Worm (Caenorhabditis elegans) whole organism, L1 larva: ENCODE measurements around the gene his-61.
A peak's percentile ranks its signal among the peaks of the same experiment; 100 is the strongest.

Experiments used
- C04F5.9 ChIP-seq: sonication (generic microtip); optimal IDR thresholded peaks from 2 replicates; lab custom pipeline; 2016; ENCODE audit warnings: missing genetic modification characterization, missing compliant biosample characterization
- C16A3.4 ChIP-seq: fragments of 150-350 bp; optimal IDR thresholded peaks from 2 replicates; lab custom pipeline; 2014; ENCODE audit warnings: missing biosample characterization, missing genetic modification characterization
- C34B4.2 ChIP-seq: sonication (generic microtip); optimal IDR thresholded peaks from 2 replicates; lab custom pipeline; 2017; ENCODE audit warnings: mild to moderate bottlenecking, missing genetic modification characterization, missing compliant biosample characterization
- F16B12.6 ChIP-seq: fragments of 150-350 bp; optimal IDR thresholded peaks from 2 replicates; lab custom pipeline; 2014; ENCODE audit warnings: missing biosample characterization, missing genetic modification characterization
- aha-1 ChIP-seq: fragments of 150-350 bp; optimal IDR thresholded peaks from 2 replicates; lab custom pipeline; 2014; ENCODE audit warnings: missing biosample characterization, missing genetic modification characterization
- aly-2 ChIP-seq: fragments of 150-350 bp; optimal IDR thresholded peaks from 2 replicates; lab custom pipeline; 2014; ENCODE audit warnings: missing biosample characterization, missing genetic modification characterization
- blmp-1 ChIP-seq: fragments of 150-350 bp; optimal IDR thresholded peaks from 2 replicates; lab custom pipeline; 2014; ENCODE audit warnings: missing biosample characterization, missing genetic modification characterization
- ceh-63 ChIP-seq: fragments of 200-800 bp; sonication (Bioruptor generic); optimal IDR thresholded peaks from 2 replicates; lab custom pipeline; 2018; ENCODE audit warnings: mild to moderate bottlenecking, missing genetic modification characterization, missing compliant biosample characterization
- ceh-90 ChIP-seq: sonication (generic microtip); optimal IDR thresholded peaks from 2 replicates; lab custom pipeline; 2016; ENCODE audit warnings: missing genetic modification characterization, missing compliant biosample characterization
- dsc-1 ChIP-seq: sonication (generic microtip); optimal IDR thresholded peaks from 2 replicates; lab custom pipeline; 2016; ENCODE audit warnings: mild to moderate bottlenecking, missing genetic modification characterization, missing compliant biosample characterization
- efl-1 ChIP-seq, 4 experiments: fragments of 150-350 bp; optimal IDR thresholded peaks in 3 of 4; peaks in 1 of 4; 1 replicate in 1 of 4; 2 replicates in 3 of 4; lab custom pipeline; 2014; ENCODE audit warnings: missing biosample characterization in 2 of 4, missing genetic modification characterization in 2 of 4, missing genetic modification reagents in 2 of 4
- elt-2 ChIP-seq: sonication (generic microtip); optimal IDR thresholded peaks from 2 replicates; lab custom pipeline; 2016; ENCODE audit warnings: missing genetic modification characterization, mild to moderate bottlenecking, inconsistent platforms, missing compliant biosample characterization, missing genetic modification reagents
- hlh-17 ChIP-seq: fragments of 200-800 bp; sonication (Bioruptor generic); optimal IDR thresholded peaks from 2 replicates; lab custom pipeline; 2018; ENCODE audit warnings: missing genetic modification characterization, mild to moderate bottlenecking, missing compliant biosample characterization, moderate library complexity, borderline replicate concordance
- hpl-2 ChIP-seq: fragments of 150-350 bp; optimal IDR thresholded peaks from 2 replicates; lab custom pipeline; 2014; ENCODE audit warnings: missing biosample characterization, missing genetic modification reagents, missing genetic modification characterization
- irx-1 ChIP-seq: sonication (generic microtip); optimal IDR thresholded peaks from 2 replicates; lab custom pipeline; 2016; ENCODE audit warnings: missing genetic modification characterization, missing compliant biosample characterization
- lin-13 ChIP-seq: fragments of 150-350 bp; optimal IDR thresholded peaks from 2 replicates; lab custom pipeline; 2014; ENCODE audit warnings: missing biosample characterization, missing genetic modification reagents, missing genetic modification characterization
- lin-14 ChIP-seq: fragments of 200-800 bp; sonication (Bioruptor generic); optimal IDR thresholded peaks from 2 replicates; lab custom pipeline; 2018; ENCODE audit warnings: mild to moderate bottlenecking, missing genetic modification characterization, moderate library complexity, missing compliant biosample characterization
- lin-35 ChIP-seq, 2 experiments: fragments of 150-350 bp; optimal IDR thresholded peaks; 2 replicates each; lab custom pipeline; 2014; ENCODE audit warnings: missing biosample characterization in 2 of 2, missing genetic modification characterization in 2 of 2, missing genetic modification reagents in 2 of 2
- lsy-2 ChIP-seq, 2 experiments: fragments of 150-350 bp; optimal IDR thresholded peaks; 2 replicates each; lab custom pipeline; 2014; ENCODE audit warnings: missing biosample characterization in 2 of 2, missing genetic modification characterization in 2 of 2
- mdl-1 ChIP-seq, 2 experiments: fragments of 150-350 bp; optimal IDR thresholded peaks; 2 replicates each; lab custom pipeline; 2014 to 2017; ENCODE audit warnings: missing biosample characterization in 2 of 2, missing genetic modification characterization in 2 of 2, inconsistent platforms in 1 of 2
- mef-2 ChIP-seq: fragments of 150-350 bp; optimal IDR thresholded peaks from 2 replicates; lab custom pipeline; 2014; ENCODE audit warnings: missing biosample characterization, missing genetic modification characterization
- mep-1 ChIP-seq: fragments of 150-350 bp; optimal IDR thresholded peaks from 2 replicates; lab custom pipeline; 2014; ENCODE audit warnings: missing biosample characterization, missing genetic modification characterization
- nhr-19 ChIP-seq: fragments of 200-800 bp; sonication (Bioruptor generic); conservative IDR thresholded peaks from 2 replicates; pipeline ENCODE4 v1.3.6; 2022; ENCODE audit warnings: missing genetic modification characterization, missing compliant biosample characterization
- nhr-20 ChIP-seq: sonication (generic microtip); optimal IDR thresholded peaks from 2 replicates; lab custom pipeline; 2016; ENCODE audit warnings: mild to moderate bottlenecking, missing genetic modification characterization, missing compliant biosample characterization
- nhr-47 ChIP-seq: sonication (generic microtip); optimal IDR thresholded peaks from 2 replicates; lab custom pipeline; 2016; ENCODE audit warnings: mild to moderate bottlenecking, missing genetic modification characterization, moderate library complexity, missing compliant biosample characterization
- nhr-77 ChIP-seq: fragments of 150-350 bp; optimal IDR thresholded peaks from 2 replicates; lab custom pipeline; 2014; ENCODE audit warnings: missing biosample characterization, missing genetic modification characterization
- nhr-84 ChIP-seq: sonication (generic microtip); optimal IDR thresholded peaks from 2 replicates; lab custom pipeline; 2017; ENCODE audit warnings: missing biosample characterization, missing genetic modification characterization
- nhr-85 ChIP-seq: sonication (generic microtip); peaks from one replicate; lab custom pipeline; 2016; ENCODE audit warnings: missing genetic modification characterization, inconsistent platforms, missing compliant biosample characterization
- nhr-90 ChIP-seq: sonication (generic microtip); optimal IDR thresholded peaks from 2 replicates; lab custom pipeline; 2016; ENCODE audit warnings: mild to moderate bottlenecking, missing genetic modification characterization, missing compliant biosample characterization; ENCODE audit not compliant: poor library complexity
- pag-3 ChIP-seq: sonication (generic microtip); optimal IDR thresholded peaks from 2 replicates; lab custom pipeline; 2017; ENCODE audit warnings: missing genetic modification characterization, mild to moderate bottlenecking, missing compliant biosample characterization, antibody characterized with exemption, borderline replicate concordance; ENCODE audit not compliant: insufficient read depth
- pax-3 ChIP-seq: fragments of 200-800 bp; sonication (Bioruptor generic); optimal IDR thresholded peaks from 2 replicates; lab custom pipeline; 2018; ENCODE audit warnings: mild to moderate bottlenecking, missing genetic modification characterization, moderate library complexity, missing compliant biosample characterization
- pqm-1 ChIP-seq: sonication (generic microtip); optimal IDR thresholded peaks from 3 replicates; lab custom pipeline; 2017; ENCODE audit warnings: missing biosample characterization, missing genetic modification characterization
- rnt-1 ChIP-seq: sonication (generic microtip); optimal IDR thresholded peaks from 2 replicates; lab custom pipeline; 2016; ENCODE audit warnings: mild to moderate bottlenecking, missing genetic modification characterization, moderate library complexity, missing compliant biosample characterization
- snpc-4 ChIP-seq: fragments of 150-350 bp; optimal IDR thresholded peaks from 2 replicates; lab custom pipeline; 2014; ENCODE audit warnings: missing biosample characterization, missing genetic modification characterization
- snu-23 ChIP-seq: sonication (generic microtip); optimal IDR thresholded peaks from 2 replicates; lab custom pipeline; 2016; ENCODE audit warnings: missing genetic modification characterization, missing compliant biosample characterization
- sox-4 ChIP-seq: sonication (generic microtip); optimal IDR thresholded peaks from 2 replicates; lab custom pipeline; 2016; ENCODE audit warnings: missing genetic modification characterization, missing compliant biosample characterization
- sup-37 ChIP-seq: fragments of 200-800 bp; sonication (Bioruptor generic); optimal IDR thresholded peaks from 2 replicates; lab custom pipeline; 2018; ENCODE audit warnings: mild to moderate bottlenecking, missing genetic modification characterization, missing compliant biosample characterization
- swsn-7 ChIP-seq: sonication (generic microtip); optimal IDR thresholded peaks from 2 replicates; lab custom pipeline; 2016; ENCODE audit warnings: missing genetic modification characterization, missing compliant biosample characterization
- tbx-2 ChIP-seq: sonication (generic microtip); optimal IDR thresholded peaks from 2 replicates; lab custom pipeline; 2016; ENCODE audit warnings: missing genetic modification characterization, missing compliant biosample characterization
- unc-62 ChIP-seq: fragments of 150-350 bp; optimal IDR thresholded peaks from 2 replicates; lab custom pipeline; 2014; ENCODE audit warnings: missing biosample characterization, missing genetic modification reagents, missing genetic modification characterization
- zip-4 ChIP-seq: fragments of 200-800 bp; sonication (Bioruptor generic); optimal IDR thresholded peaks from 2 replicates; lab custom pipeline; 2018; ENCODE audit warnings: mild to moderate bottlenecking, missing genetic modification characterization, moderate library complexity, missing compliant biosample characterization

The his-61 gene

ce11 chrIV:7521591-7521990 is 35.6 kb upstream of the his-61 start:
- TF ChIP-seq snpc-4: no peak
- peak; percentile 29 for TF ChIP-seq nhr-85 (tag; lab: Kevin White, UChicago)
- peak; percentile 28 for TF ChIP-seq lin-14 (GFP tag; lab: Kevin White, UChicago)
- TF ChIP-seq, all 84 proteins: peak for 2

ce11 chrIV:7520841-7521240 is 34.8 kb upstream of the his-61 start:
- TF ChIP-seq lin-35 (GFP tag; optimal IDR thresholded peaks at IDR 0.05; lab: Kevin White, UChicago) (peak in 1 of 2 experiments; percentile 16), C34B4.2 (no peak), nhr-47 (no peak), nhr-84 (tag; lab: Kevin White, UChicago) (no peak), lsy-2 (tag; optimal IDR thresholded peaks at IDR 0.05; lab: Kevin White, UChicago) (no peak), efl-1 (optimal IDR thresholded peaks at IDR 0.05; lab: Kevin White, UChicago) (no peak), efl-1 (GFP tag; optimal IDR thresholded peaks at IDR 0.05 in 1 of 2; lab: Kevin White, UChicago) (no peak), ceh-63 (GFP tag; lab: Kevin White, UChicago) (no peak), unc-62 (GFP tag; lab: Kevin White, UChicago) (no peak), C16A3.4 (tag; lab: Kevin White, UChicago) (no peak), elt-2 (tag; lab: Kevin White, UChicago) (peak; percentile 72)
- TF ChIP-seq, all 84 proteins: peak for 2

ce11 chrIV:7520258-7520657 is 34.2 kb upstream of the his-61 start:
- TF ChIP-seq C16A3.4 (tag; lab: Kevin White, UChicago): no peak
- peak in 1 of 2 experiments; percentile 2 for TF ChIP-seq lin-35 (GFP tag; optimal IDR thresholded peaks at IDR 0.05; lab: Kevin White, UChicago)
- no peak for TF ChIP-seq efl-1 (optimal IDR thresholded peaks at IDR 0.05; lab: Kevin White, UChicago)
- TF ChIP-seq efl-1 (GFP tag; optimal IDR thresholded peaks at IDR 0.05 in 1 of 2; lab: Kevin White, UChicago): peak in 1 of 2 experiments; percentile 68
- TF ChIP-seq, all 84 proteins: peak for 2

- TF ChIP-seq hlh-17 (GFP tag; lab: Kevin White, UChicago): no peak
- TF ChIP-seq, all 84 proteins: peak for 0
Observed at ce11 chrIV:7516167-7516566, 30.1 kb upstream of the his-61 start, which contains the start of the genes R05G6.9 and R05G6.3. Gene R05G6.9, minus strand, starts transcription at chrIV:7516267. Gene R05G6.3, plus strand, starts transcription at chrIV:7516552.

- TF ChIP-seq efl-1 (optimal IDR thresholded peaks at IDR 0.05; lab: Kevin White, UChicago) (peak; percentile 29 to 63), efl-1 (GFP tag; optimal IDR thresholded peaks at IDR 0.05 in 1 of 2; lab: Kevin White, UChicago) (peak; percentile 44 to 55), irx-1 (tag; lab: Kevin White, UChicago) (no peak), mdl-1 (tag; optimal IDR thresholded peaks at IDR 0.05; lab: Kevin White, UChicago) (no peak), tbx-2 (tag; lab: Kevin White, UChicago) (peak; percentile 38), rnt-1 (tag; lab: Kevin White, UChicago) (peak; percentile 7), snu-23 (peak; percentile 56), mef-2 (tag; lab: Kevin White, UChicago) (no peak), blmp-1 (tag; lab: Kevin White, UChicago) (peak; percentile 53), pag-3 (tag; lab: Kevin White, UChicago) (no peak), ceh-90 (tag; lab: Kevin White, UChicago) (no peak), nhr-77 (tag; lab: Kevin White, UChicago) (peak; percentile 16), nhr-90 (tag; lab: Kevin White, UChicago) (peak; percentile 52), mep-1 (tag; lab: Kevin White, UChicago) (peak; percentile 57), nhr-47 (peak; percentile 39), swsn-7 (tag; lab: Kevin White, UChicago) (peak; percentile 42), lin-13 (GFP tag; lab: Kevin White, UChicago) (no peak), C16A3.4 (tag; lab: Kevin White, UChicago) (peak; percentile 60), lin-14 (GFP tag; lab: Kevin White, UChicago) (peak; percentile 48), aha-1 (no peak), zip-4 (GFP tag; lab: Kevin White, UChicago) (no peak), lsy-2 (tag; optimal IDR thresholded peaks at IDR 0.05; lab: Kevin White, UChicago) (peak; percentile 53 to 68), nhr-20 (tag; lab: Kevin White, UChicago) (peak; percentile 52), sox-4 (tag; lab: Kevin White, UChicago) (no peak), sup-37 (GFP tag; lab: Kevin White, UChicago) (no peak), pax-3 (no peak), pqm-1 (tag; lab: Kevin White, UChicago) (no peak), nhr-19 (peak; percentile 13; the same call in 1 of the 2 replicates), lin-35 (GFP tag; optimal IDR thresholded peaks at IDR 0.05; lab: Kevin White, UChicago) (peak; percentile 42 to 65), F16B12.6 (peak; percentile 4), hpl-2 (no peak), aly-2 (no peak), dsc-1 (tag; lab: Kevin White, UChicago) (peak; percentile 20), C04F5.9 (tag; lab: Kevin White, UChicago) (no peak)
Observed at ce11 chrIV:7512617-7513233, 26.7 kb upstream of the his-61 start, which contains the start of the genes plc-4 and R05G6.4. Gene plc-4, minus strand, starts transcription at chrIV:7512667. Gene R05G6.4, plus strand, starts transcription at chrIV:7513233.
